Fruit fly (Drosophila melanogaster): Measurements from ENCODE around the gene AdipoR.

The AdipoR gene

DNA sequence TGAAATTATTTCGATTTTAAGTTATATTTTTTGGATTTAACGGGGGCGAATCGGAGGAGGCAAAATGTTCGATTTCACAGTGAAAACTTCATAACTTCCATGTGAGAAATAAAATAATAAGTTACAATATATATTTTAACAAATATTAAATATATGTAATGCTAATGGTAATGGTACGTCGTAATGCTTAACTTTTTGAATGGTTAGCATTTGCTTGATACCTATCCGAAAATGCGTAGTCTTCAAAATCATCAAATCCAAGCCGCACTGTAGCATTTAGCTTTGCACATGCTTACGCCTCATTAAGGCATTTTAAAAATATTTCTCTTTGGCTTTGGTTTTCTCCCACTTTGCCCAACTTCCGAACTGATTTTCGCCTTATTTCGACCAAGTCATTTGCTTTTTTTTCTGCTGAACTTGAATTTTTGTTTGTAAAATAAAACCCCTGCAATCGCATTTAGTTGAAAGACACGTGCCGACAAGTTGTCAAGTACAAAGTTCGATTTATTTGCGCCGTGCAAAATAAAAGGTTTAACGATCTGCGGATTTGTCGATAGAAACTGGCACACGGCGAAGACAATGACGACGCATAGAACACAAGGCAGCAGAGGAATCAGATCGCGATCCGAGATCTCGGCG, 4.8 kb downstream of the AdipoR start (continued):
- TF ChIP-seq CG18476 (GFP tag; optimal IDR thresholded peaks at IDR 0.05) (no peak), luna (GFP tag; optimal IDR thresholded peaks at IDR 0.05) (no peak), Rx (GFP tag; IDR thresholded peaks at IDR 0.05) (no peak), pho (GFP tag; optimal IDR thresholded peaks at IDR 0.05) (no peak), ham (GFP tag; IDR thresholded peaks at IDR 0.05) (no peak), CG13424 (tag; optimal IDR thresholded peaks at IDR 0.05) (peak; percentile 8), CG8281 (tag; optimal IDR thresholded peaks at IDR 0.05) (no peak), BtbVII (GFP tag; optimal IDR thresholded peaks at IDR 0.05) (peak; percentile 0), CG34376 (GFP tag; optimal IDR thresholded peaks at IDR 0.05) (no peak), ab (GFP tag; optimal IDR thresholded peaks at IDR 0.05) (no peak), tio (GFP tag; optimal IDR thresholded peaks at IDR 0.05) (no peak), knrl (GFP tag; IDR thresholded peaks at IDR 0.05; ENCODE audit: partially characterized antibody) (no peak), grau (tag; optimal IDR thresholded peaks at IDR 0.05) (peak; percentile 72), CG10462 (GFP tag; optimal IDR thresholded peaks at IDR 0.05) (no peak), CG4730 (GFP tag; IDR thresholded peaks at IDR 0.05) (no peak), CG10209 (GFP tag; optimal IDR thresholded peaks at IDR 0.05) (peak; percentile 13), CG16813 (GFP tag; IDR thresholded peaks at IDR 0.05; ENCODE audit: partially characterized antibody) (0 out of 3 replicates have a peak, but pooled peaks have one; percentile 26), gcm (GFP tag; optimal IDR thresholded peaks at IDR 0.05) (no peak), dati (GFP tag; IDR thresholded peaks at IDR 0.05) (no peak), CG13775 (GFP tag; optimal IDR thresholded peaks at IDR 0.05) (no peak), CG5953 (GFP tag; IDR thresholded peaks at IDR 0.05) (no peak), Oli (tag; optimal IDR thresholded peaks at IDR 0.05) (peak; percentile 34), stwl (tag; optimal IDR thresholded peaks at IDR 0.05) (no peak), prd (optimal IDR thresholded peaks at IDR 0.05) (no peak), prd (GFP tag; IDR thresholded peaks at IDR 0.05) (peak; percentile 49; the same call in 1 of the 3 replicates), PHDP (tag; optimal IDR thresholded peaks at IDR 0.05) (no peak), inv (GFP tag; IDR thresholded peaks at IDR 0.05; ENCODE audit: partially characterized antibody) (no peak), CG17612 (GFP tag; IDR thresholded peaks at IDR 0.05) (no peak), CG11093 (GFP tag; IDR thresholded peaks at IDR 0.05) (no peak), CG18619 (GFP tag; optimal IDR thresholded peaks at IDR 0.05) (no peak), CG7839 (tag; optimal IDR thresholded peaks at IDR 0.05) (peak; percentile 31), CG12155 (GFP tag; optimal IDR thresholded peaks at IDR 0.05) (no peak), Dip2 (GFP tag; IDR thresholded peaks at IDR 0.05) (no peak), Awh (GFP tag; IDR thresholded peaks at IDR 0.05) (peak; percentile 29; the same call in 1 of the 2 replicates), CG3281 (GFP tag; optimal IDR thresholded peaks at IDR 0.05) (no peak), CG43689 (GFP tag; IDR thresholded peaks at IDR 0.05) (no peak), Nf-YA (GFP tag; IDR thresholded peaks at IDR 0.05) (no peak), mld (GFP tag; IDR thresholded peaks at IDR 0.05; ENCODE audit: partially characterized antibody) (no peak), Gsc (GFP tag; IDR thresholded peaks at IDR 0.05) (no peak), gem (tag; optimal IDR thresholded peaks at IDR 0.05) (peak; percentile 46), sens-2 (GFP tag; IDR thresholded peaks at IDR 0.05) (no peak), CG6765 (GFP tag; optimal IDR thresholded peaks at IDR 0.05) (no peak), chinmo (GFP tag; IDR thresholded peaks at IDR 0.05; ENCODE audit: partially characterized antibody) (0 out of 4 replicates have a peak, but pooled peaks have one; percentile 29), CG10565 (GFP tag; optimal IDR thresholded peaks at IDR 0.05) (no peak), Deaf1 (tag; optimal IDR thresholded peaks at IDR 0.05) (no peak), HmgZ (tag; optimal IDR thresholded peaks at IDR 0.05) (no peak), sr (GFP tag; IDR thresholded peaks at IDR 0.05) (no peak), CG1024 (GFP tag; IDR thresholded peaks at IDR 0.05) (no peak), seq (GFP tag; IDR thresholded peaks at IDR 0.05) (no peak), CG4617 (GFP tag; optimal IDR thresholded peaks at IDR 0.05; ENCODE audit: borderline replicate concordance) (no peak), row (GFP tag; IDR thresholded peaks at IDR 0.05) (peak; percentile 63)
